Worm (Caenorhabditis elegans) whole organism, L1 larva: ENCODE measurements around the gene fbxa-114.

Source experiments
- aly-2 ChIP-seq: fragments of 150-350 bp; optimal IDR thresholded peaks from 2 replicates; lab custom pipeline; 2014; ENCODE audit warnings: missing biosample characterization, missing genetic modification characterization
- ama-1 ChIP-seq: fragments of 150-350 bp; optimal IDR thresholded peaks from 2 replicates; lab custom pipeline; 2014
- elt-2 ChIP-seq: sonication (generic microtip); optimal IDR thresholded peaks from 2 replicates; lab custom pipeline; 2016; ENCODE audit warnings: missing genetic modification characterization, mild to moderate bottlenecking, inconsistent platforms, missing compliant biosample characterization, missing genetic modification reagents
- elt-3 ChIP-seq, 6 experiments: fragments of 150-350 bp in 1 of 6; sonication (generic microtip); optimal IDR thresholded peaks; 2 replicates each; lab custom pipeline; 2017 to 2018; ENCODE audit warnings: missing biosample characterization in 6 of 6, missing genetic modification characterization in 6 of 6, inconsistent platforms in 1 of 6
- fkh-10 ChIP-seq: sonication (generic microtip); optimal IDR thresholded peaks from 2 replicates; lab custom pipeline; 2017; ENCODE audit warnings: missing biosample characterization, missing genetic modification reagents, missing genetic modification characterization
- lin-13 ChIP-seq: fragments of 150-350 bp; optimal IDR thresholded peaks from 2 replicates; lab custom pipeline; 2014; ENCODE audit warnings: missing biosample characterization, missing genetic modification reagents, missing genetic modification characterization
- lir-3 ChIP-seq: sonication (generic microtip); optimal IDR thresholded peaks from 2 replicates; lab custom pipeline; 2016; ENCODE audit warnings: mild to moderate bottlenecking, missing genetic modification characterization, moderate library complexity, missing compliant biosample characterization; ENCODE audit not compliant: poor library complexity
- mdl-1 ChIP-seq, 2 experiments: fragments of 150-350 bp; optimal IDR thresholded peaks; 2 replicates each; lab custom pipeline; 2014 to 2017; ENCODE audit warnings: missing biosample characterization in 2 of 2, missing genetic modification characterization in 2 of 2, inconsistent platforms in 1 of 2
- nhr-237 ChIP-seq: fragments of 150-350 bp; optimal IDR thresholded peaks from 2 replicates; lab custom pipeline; 2014; ENCODE audit warnings: missing biosample characterization, missing genetic modification characterization
- nhr-84 ChIP-seq: sonication (generic microtip); optimal IDR thresholded peaks from 2 replicates; lab custom pipeline; 2017; ENCODE audit warnings: missing biosample characterization, missing genetic modification characterization
- nhr-85 ChIP-seq: sonication (generic microtip); peaks from one replicate; lab custom pipeline; 2016; ENCODE audit warnings: missing genetic modification characterization, inconsistent platforms, missing compliant biosample characterization
- snpc-4 ChIP-seq: fragments of 150-350 bp; optimal IDR thresholded peaks from 2 replicates; lab custom pipeline; 2014; ENCODE audit warnings: missing biosample characterization, missing genetic modification characterization
- unc-62 ChIP-seq: fragments of 150-350 bp; optimal IDR thresholded peaks from 2 replicates; lab custom pipeline; 2014; ENCODE audit warnings: missing biosample characterization, missing genetic modification reagents, missing genetic modification characterization
- zag-1 ChIP-seq: fragments of 150-350 bp; optimal IDR thresholded peaks from 2 replicates; lab custom pipeline; 2014; ENCODE audit warnings: missing biosample characterization, missing genetic modification characterization

- TF ChIP-seq snpc-4 (tag; lab: Kevin White, UChicago) = no peak
- TF ChIP-seq zag-1 (tag; lab: Kevin White, UChicago) = no peak
- TF ChIP-seq fkh-10 (GFP tag; lab: Kevin White, UChicago) = no peak
- TF ChIP-seq nhr-85 (tag; lab: Kevin White, UChicago) = no peak
- no peak for TF ChIP-seq nhr-237 (tag; lab: Kevin White, UChicago)
- no peak for TF ChIP-seq elt-3 (tag; optimal IDR thresholded peaks at IDR 0.05; lab: Kevin White, UChicago)
- TF ChIP-seq unc-62 (GFP tag; lab: Kevin White, UChicago) = no peak
- no peak for TF ChIP-seq lin-13 (GFP tag; lab: Kevin White, UChicago)
- TF ChIP-seq mdl-1 (tag; optimal IDR thresholded peaks at IDR 0.05; lab: Kevin White, UChicago) = no peak
- TF ChIP-seq elt-2 (tag; lab: Kevin White, UChicago) = no peak
- TF ChIP-seq lir-3 (tag; lab: Kevin White, UChicago) = no peak
- TF ChIP-seq nhr-84 = no peak
- no peak for TF ChIP-seq ama-1 (lab: Kevin White, UChicago)
- no peak for TF ChIP-seq aly-2
Observed at ce11 chrV:20235231-20235630, 33.8 kb downstream of the fbxa-114 start.
